Fruit fly (Drosophila melanogaster): ENCODE data around the gene gnu.

The gnu gene

dm6 chr3L:14757464-14758384 lies 45.4 kb downstream of the gnu start, which contains the start of gene CG42507 (continued):
- TF ChIP-seq NfI (GFP tag; optimal IDR thresholded peaks at IDR 0.05), result peak; percentile 48
- TF ChIP-seq NFAT (GFP tag; IDR thresholded peaks at IDR 0.05), result peak; percentile 32; the same call in 1 of the 2 replicates
- peak in 1 of 2 experiments; percentile 15 for TF ChIP-seq dpn (GFP tag; optimal IDR thresholded peaks at IDR 0.05)
- no peak for TF ChIP-seq CG1024 (GFP tag; IDR thresholded peaks at IDR 0.05)
- TF ChIP-seq CG16863 (GFP tag; optimal IDR thresholded peaks at IDR 0.05), result no peak
- TF ChIP-seq kay (GFP tag; optimal IDR thresholded peaks at IDR 0.05), result no peak
- TF ChIP-seq CG2875 (GFP tag; optimal IDR thresholded peaks at IDR 0.05), result peak; percentile 21
- peak; percentile 41; the same call in 1 of the 3 replicates for TF ChIP-seq CG34422 (GFP tag; IDR thresholded peaks at IDR 0.05)
- no peak for TF ChIP-seq Sin3A (optimal IDR thresholded peaks at IDR 0.05)
- no peak for TF ChIP-seq CG17186 (GFP tag; optimal IDR thresholded peaks at IDR 0.05)
- TF ChIP-seq CG11695 (GFP tag; IDR thresholded peaks at IDR 0.05), result peak; percentile 53; the same call in 1 of the 3 replicates
- peak; percentile 20 for TF ChIP-seq CG8359 (GFP tag; optimal IDR thresholded peaks at IDR 0.05; ENCODE audit: borderline replicate concordance)
- peak; percentile 24 for TF ChIP-seq CG2202 (tag; optimal IDR thresholded peaks at IDR 0.05)
- TF ChIP-seq CG2712 (tag; optimal IDR thresholded peaks at IDR 0.05), result no peak
- TF ChIP-seq gsb (GFP tag; IDR thresholded peaks at IDR 0.05), result no peak
- no peak for TF ChIP-seq ham (GFP tag; IDR thresholded peaks at IDR 0.05)
- peak; percentile 73 for TF ChIP-seq CG12769 (tag; optimal IDR thresholded peaks at IDR 0.05)
- no peak for TF ChIP-seq ase (GFP tag; IDR thresholded peaks at IDR 0.05)
- no peak for TF ChIP-seq CG11560 (tag; IDR thresholded peaks at IDR 0.05)
- no peak for TF ChIP-seq D19B (GFP tag; optimal IDR thresholded peaks at IDR 0.05)
- TF ChIP-seq D (optimal IDR thresholded peaks at IDR 0.05), result no peak
- no peak for TF ChIP-seq D (GFP tag; optimal IDR thresholded peaks at IDR 0.05)
- TF ChIP-seq ato (GFP tag; IDR thresholded peaks at IDR 0.05; ENCODE audit: partially characterized antibody), result no peak
- TF ChIP-seq CG9215 (GFP tag; IDR thresholded peaks at IDR 0.05), result peak; percentile 98
- TF ChIP-seq bigmax (GFP tag; optimal IDR thresholded peaks at IDR 0.05), result peak; percentile 64
- no peak for TF ChIP-seq CG31388 (GFP tag; optimal IDR thresholded peaks at IDR 0.05)
- TF ChIP-seq br (optimal IDR thresholded peaks at IDR 0.05), result no peak
- TF ChIP-seq pho (GFP tag; optimal IDR thresholded peaks at IDR 0.05), result peak; percentile 2
- no peak for TF ChIP-seq CG4820 (GFP tag; optimal IDR thresholded peaks at IDR 0.05)
- TF ChIP-seq ATbp (GFP tag; optimal IDR thresholded peaks at IDR 0.05), result peak; percentile 33
- peak; percentile 35; the same call in 1 of the 2 replicates for TF ChIP-seq ttk (GFP tag; IDR thresholded peaks at IDR 0.05)
- peak; percentile 5 for TF ChIP-seq dmrt99B (tag; optimal IDR thresholded peaks at IDR 0.05)
- no peak for TF ChIP-seq pita (GFP tag; optimal IDR thresholded peaks at IDR 0.05)
- TF ChIP-seq CG9609 (GFP tag; optimal IDR thresholded peaks at IDR 0.05), result no peak
- TF ChIP-seq Gsc (GFP tag; IDR thresholded peaks at IDR 0.05), result no peak
- no peak for TF ChIP-seq CG8089 (GFP tag; optimal IDR thresholded peaks at IDR 0.05)
- TF ChIP-seq pros (GFP tag; optimal IDR thresholded peaks at IDR 0.05), result peak; percentile 98
- TF ChIP-seq CG13123 (GFP tag; optimal IDR thresholded peaks at IDR 0.05), result no peak
- no peak for TF ChIP-seq tx (GFP tag; optimal IDR thresholded peaks at IDR 0.05)
- TF ChIP-seq Ptx1 (GFP tag; IDR thresholded peaks at IDR 0.05), result no peak
- no peak for TF ChIP-seq Ets65A (GFP tag)
- TF ChIP-seq knrl (GFP tag; IDR thresholded peaks at IDR 0.05; ENCODE audit: partially characterized antibody), result no peak
- peak; percentile 19; the same call in 1 of the 2 replicates for TF ChIP-seq ranshi (GFP tag; IDR thresholded peaks at IDR 0.05)
- peak; percentile 87 for TF ChIP-seq CG10543 (GFP tag; optimal IDR thresholded peaks at IDR 0.05)
- no peak for TF ChIP-seq tup (GFP tag; optimal IDR thresholded peaks at IDR 0.05)
- TF ChIP-seq CG4730 (GFP tag; IDR thresholded peaks at IDR 0.05), result no peak
- no peak for TF ChIP-seq Hsf (GFP tag; optimal IDR thresholded peaks at IDR 0.05)
- no peak for TF ChIP-seq hkb (optimal IDR thresholded peaks at IDR 0.05)
- peak; percentile 32; the same call in 1 of the 2 replicates for TF ChIP-seq hkb (GFP tag; IDR thresholded peaks at IDR 0.05)
- no peak for TF ChIP-seq croc (GFP tag; conservative IDR thresholded peaks at IDR 0.05)
- no peak for TF ChIP-seq nerfin-2 (GFP tag; IDR thresholded peaks at IDR 0.05; ENCODE audit: partially characterized antibody)

Measured in whole organism, embryonic.